Worm (Caenorhabditis elegans) whole organism, early embryonic: ENCODE measurements around the gene osm-1.

Source experiments
- B0310.2 ChIP-seq: sonication (generic microtip); optimal IDR thresholded peaks from 2 replicates; lab custom pipeline; 2016; ENCODE audit warnings: mild to moderate bottlenecking, missing genetic modification characterization, missing compliant biosample characterization
- F13C5.2 ChIP-seq: sonication (generic microtip); optimal IDR thresholded peaks from 2 replicates; lab custom pipeline; 2017; ENCODE audit warnings: mild to moderate bottlenecking, missing genetic modification characterization, inconsistent platforms, missing compliant biosample characterization
- aly-1 ChIP-seq: sonication (generic microtip); optimal IDR thresholded peaks from 2 replicates; lab custom pipeline; 2016; ENCODE audit warnings: missing genetic modification characterization, missing compliant biosample characterization
- ama-1 ChIP-seq: fragments of 150-350 bp; optimal IDR thresholded peaks from 2 replicates; lab custom pipeline; 2014
- ceh-13 ChIP-seq: fragments of 200-800 bp; sonication (Bioruptor generic); optimal IDR thresholded peaks from 2 replicates; lab custom pipeline; 2018; ENCODE audit warnings: mild to moderate bottlenecking, missing genetic modification characterization, missing compliant biosample characterization
- ceh-36 ChIP-seq: sonication (generic microtip); optimal IDR thresholded peaks from 2 replicates; lab custom pipeline; 2016; ENCODE audit warnings: missing genetic modification characterization, inconsistent platforms, missing compliant biosample characterization
- ets-7 ChIP-seq: sonication (generic microtip); optimal IDR thresholded peaks from 2 replicates; lab custom pipeline; 2016; ENCODE audit warnings: missing genotype, missing genetic modification characterization, missing compliant biosample characterization
- flt-1 ChIP-seq: fragments of 200-800 bp; sonication (Bioruptor generic); IDR thresholded peaks from 2 replicates; pipeline ENCODE4 v1.3.6; 2022; ENCODE audit warnings: missing genetic modification characterization, missing compliant biosample characterization
- hmbx-1 ChIP-seq: sonication (generic microtip); optimal IDR thresholded peaks from 2 replicates; lab custom pipeline; 2016; ENCODE audit warnings: mild to moderate bottlenecking, missing genetic modification characterization, missing compliant biosample characterization
- hmg-4 ChIP-seq: fragments of 200-800 bp; sonication (Bioruptor generic); optimal IDR thresholded peaks from 2 replicates; lab custom pipeline; 2018; ENCODE audit warnings: mild to moderate bottlenecking, missing genetic modification characterization, missing compliant biosample characterization
- hnd-1 ChIP-seq: sonication (generic microtip); optimal IDR thresholded peaks from 2 replicates; lab custom pipeline; 2016; ENCODE audit warnings: missing genetic modification characterization, missing compliant biosample characterization
- pes-1 ChIP-seq: fragments of 200-800 bp; sonication (Bioruptor generic); IDR thresholded peaks from 2 replicates; pipeline ENCODE4 v1.3.6; 2022; ENCODE audit warnings: missing genetic modification reagents, missing genetic modification characterization, missing compliant biosample characterization
- scrt-1 ChIP-seq: fragments of 200-800 bp; sonication (Bioruptor generic); IDR thresholded peaks from 2 replicates; pipeline ENCODE4 v1.3.6; 2022; ENCODE audit warnings: missing genetic modification characterization, missing compliant biosample characterization
- sea-1 ChIP-seq: fragments of 200-800 bp; sonication (Bioruptor generic); conservative IDR thresholded peaks from 2 replicates; pipeline ENCODE4 v1.3.6; 2022; ENCODE audit warnings: missing genetic modification characterization, missing compliant biosample characterization
- tbx-11 ChIP-seq: fragments of 200-800 bp; sonication (Bioruptor generic); IDR thresholded peaks from 2 replicates; pipeline ENCODE4 v1.3.6; 2022; ENCODE audit warnings: missing genetic modification characterization, missing compliant biosample characterization
- tbx-37 ChIP-seq: fragments of 200-800 bp; sonication (Bioruptor generic); conservative IDR thresholded peaks from 2 replicates; pipeline ENCODE4 v1.3.6; 2022; ENCODE audit warnings: missing genetic modification reagents, missing genetic modification characterization, missing compliant biosample characterization
- tra-4 ChIP-seq: sonication (generic microtip); optimal IDR thresholded peaks from 2 replicates; lab custom pipeline; 2017; ENCODE audit warnings: missing genetic modification characterization, missing compliant biosample characterization

osm-1 gene

DNA sequence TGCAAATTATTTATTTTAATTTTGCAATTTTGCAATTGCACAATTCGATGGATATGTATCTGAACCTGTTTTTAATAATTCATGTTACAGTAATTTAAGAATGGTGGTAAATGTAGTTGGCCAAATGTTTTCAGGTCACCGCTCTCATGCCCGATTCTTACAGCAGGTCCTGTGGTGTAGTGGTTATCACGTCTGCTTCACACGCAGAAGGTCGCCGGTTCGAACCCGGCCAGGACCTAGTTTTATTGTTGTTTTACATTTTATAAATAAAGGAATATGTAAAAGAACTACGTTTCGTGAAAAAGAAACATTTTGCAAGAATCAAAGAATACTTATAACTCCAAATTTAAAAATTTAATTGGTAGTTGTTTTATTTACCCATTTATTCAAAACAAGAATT, 49.8 kb downstream of the osm-1 start:
- TF ChIP-seq ets-7 (no peak), F13C5.2 (tag; lab: Kevin White, UChicago) (no peak), tbx-11 (GFP tag; lab: Robert Waterston, UW) (no peak), ceh-36 (tag; lab: Kevin White, UChicago) (no peak), B0310.2 (tag; lab: Kevin White, UChicago) (no peak), tra-4 (tag; lab: Kevin White, UChicago) (no peak), flt-1 (GFP tag; lab: Robert Waterston, UW) (no peak), pes-1 (GFP tag; lab: Robert Waterston, UW) (no peak; the same call in 1 of the 2 replicates), scrt-1 (GFP tag; lab: Robert Waterston, UW) (no peak), ceh-13 (no peak), ama-1 (lab: Kevin White, UChicago) (no peak), hmg-4 (no peak), hmbx-1 (tag; lab: Kevin White, UChicago) (no peak), hnd-1 (tag; lab: Kevin White, UChicago) (no peak), tbx-37 (GFP tag; lab: Robert Waterston, UW) (no peak), aly-1 (no peak), sea-1 (GFP tag; lab: Robert Waterston, UW) (no peak)

DNA sequence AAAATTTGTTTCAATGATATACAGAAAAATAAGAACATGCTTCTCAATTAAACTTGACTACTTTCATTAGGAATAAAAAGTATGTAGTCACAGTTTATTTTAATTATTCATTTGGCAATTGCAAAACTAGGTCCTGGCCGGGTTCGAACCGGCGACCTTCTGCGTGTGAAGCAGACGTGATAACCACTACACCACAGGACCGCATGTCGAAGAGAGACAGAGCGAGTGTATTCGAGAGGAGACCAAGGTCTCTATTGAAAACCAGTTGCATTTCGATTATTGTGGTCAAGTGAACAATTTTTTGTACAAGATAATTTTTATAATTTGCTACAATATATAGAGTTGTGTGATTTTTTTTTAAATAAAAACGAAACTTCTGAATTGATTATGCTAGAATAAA, 50.3 kb downstream of the osm-1 start:
- peak; percentile 43 for TF ChIP-seq ceh-36 (tag; lab: Kevin White, UChicago)
- peak; percentile 35 for TF ChIP-seq hmbx-1 (tag; lab: Kevin White, UChicago)
- TF ChIP-seq ama-1 (lab: Kevin White, UChicago) = no peak
- TF ChIP-seq B0310.2 (tag; lab: Kevin White, UChicago) = peak; percentile 69
- peak; percentile 59 for TF ChIP-seq hnd-1 (tag; lab: Kevin White, UChicago)
- TF ChIP-seq pes-1 (GFP tag; lab: Robert Waterston, UW) = peak; percentile 89
- peak; percentile 83 for TF ChIP-seq sea-1 (GFP tag; lab: Robert Waterston, UW)
- TF ChIP-seq F13C5.2 (tag; lab: Kevin White, UChicago) = peak; percentile 87
- peak; percentile 81 for TF ChIP-seq tbx-11 (GFP tag; lab: Robert Waterston, UW)
- TF ChIP-seq tbx-37 (GFP tag; lab: Robert Waterston, UW) = peak; percentile 78
- peak; percentile 83 for TF ChIP-seq hmg-4
- TF ChIP-seq scrt-1 (GFP tag; lab: Robert Waterston, UW) = peak; percentile 82
- peak; percentile 53 for TF ChIP-seq tra-4 (tag; lab: Kevin White, UChicago)
- TF ChIP-seq flt-1 (GFP tag; lab: Robert Waterston, UW) = peak; percentile 79
- TF ChIP-seq ets-7 = no peak
- peak; percentile 71 for TF ChIP-seq ceh-13
- TF ChIP-seq aly-1 = peak; percentile 50

DNA sequence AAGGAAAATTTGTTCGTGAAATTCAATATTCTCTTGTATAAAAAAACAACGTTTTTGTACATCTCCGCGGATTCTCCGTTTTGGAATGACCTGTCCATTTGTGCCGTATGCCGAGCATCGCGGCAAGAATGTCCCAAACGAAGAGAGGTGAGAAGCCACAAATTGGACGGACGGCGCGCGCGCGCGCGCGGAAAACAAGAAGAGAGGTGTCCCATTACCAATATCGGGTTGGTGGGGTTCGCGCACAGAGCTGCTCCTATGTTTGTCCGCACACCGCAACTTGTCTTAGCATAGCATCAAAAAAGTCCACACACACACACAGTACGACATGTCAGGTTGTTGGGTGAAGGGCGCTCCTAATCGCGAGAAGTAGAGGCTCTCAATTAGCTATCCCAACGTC, 51.1 kb downstream of the osm-1 start:
- TF ChIP-seq sea-1 (GFP tag; lab: Robert Waterston, UW) (no peak), hmbx-1 (tag; lab: Kevin White, UChicago) (no peak), hnd-1 (tag; lab: Kevin White, UChicago) (no peak), hmg-4 (no peak), scrt-1 (GFP tag; lab: Robert Waterston, UW) (no peak), tbx-11 (GFP tag; lab: Robert Waterston, UW) (no peak), ceh-13 (no peak)

- TF ChIP-seq tbx-11 (GFP tag; lab: Robert Waterston, UW) (no peak), ama-1 (lab: Kevin White, UChicago) (no peak)
Observed at ce11 chrX:16594931-16595330, 54.5 kb downstream of the osm-1 start, which contains the start of gene cdh-9. cdh-9 (plus strand) TSS chrX:16595231.

- TF ChIP-seq F13C5.2 (tag; lab: Kevin White, UChicago) = no peak
- TF ChIP-seq flt-1 (GFP tag; lab: Robert Waterston, UW) = no peak
- TF ChIP-seq hmg-4 = no peak
- no peak for TF ChIP-seq tbx-37 (GFP tag; lab: Robert Waterston, UW)
- no peak for TF ChIP-seq scrt-1 (GFP tag; lab: Robert Waterston, UW)
- TF ChIP-seq B0310.2 (tag; lab: Kevin White, UChicago) = no peak
- TF ChIP-seq tra-4 (tag; lab: Kevin White, UChicago) = no peak
- no peak for TF ChIP-seq ets-7
- no peak for TF ChIP-seq hnd-1 (tag; lab: Kevin White, UChicago)
- no peak for TF ChIP-seq tbx-11 (GFP tag; lab: Robert Waterston, UW)
- no peak for TF ChIP-seq hmbx-1 (tag; lab: Kevin White, UChicago)
- TF ChIP-seq aly-1 = no peak
- no peak for TF ChIP-seq pes-1 (GFP tag; lab: Robert Waterston, UW)
- no peak for TF ChIP-seq ceh-13
- no peak for TF ChIP-seq sea-1 (GFP tag; lab: Robert Waterston, UW)
- TF ChIP-seq ceh-36 (tag; lab: Kevin White, UChicago) = no peak
- no peak for TF ChIP-seq ama-1 (lab: Kevin White, UChicago)
Observed at ce11 chrX:16595522-16596282, 55.2 kb downstream of the osm-1 start.

DNA sequence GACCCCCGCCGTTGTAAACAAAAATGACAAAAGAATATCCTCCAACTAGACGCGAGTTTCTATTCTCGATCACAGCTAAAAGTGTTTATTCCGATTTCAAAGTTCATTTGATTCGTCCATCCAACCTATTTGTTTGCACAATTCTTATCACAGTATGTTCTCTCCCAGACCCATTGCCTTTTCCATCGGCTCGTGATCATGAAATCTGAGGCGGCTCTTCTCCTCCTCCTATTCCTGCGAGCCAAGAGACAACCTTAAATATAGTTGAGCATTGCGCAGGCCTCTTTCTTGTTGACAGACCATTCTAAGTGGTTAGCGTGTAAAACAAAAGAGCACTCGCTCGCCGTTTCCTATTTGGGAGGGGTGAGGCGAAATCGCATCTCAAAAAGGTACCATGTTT, 56.5 kb downstream of the osm-1 start:
- TF ChIP-seq B0310.2 (tag; lab: Kevin White, UChicago) = no peak
- TF ChIP-seq ets-7 = no peak
- no peak for TF ChIP-seq aly-1
- TF ChIP-seq tra-4 (tag; lab: Kevin White, UChicago) = no peak
- no peak for TF ChIP-seq tbx-11 (GFP tag; lab: Robert Waterston, UW)
- no peak for TF ChIP-seq ama-1 (lab: Kevin White, UChicago)
- no peak for TF ChIP-seq hmbx-1 (tag; lab: Kevin White, UChicago)
- no peak for TF ChIP-seq flt-1 (GFP tag; lab: Robert Waterston, UW)
- TF ChIP-seq ceh-13 = no peak
- no peak for TF ChIP-seq sea-1 (GFP tag; lab: Robert Waterston, UW)
- TF ChIP-seq F13C5.2 (tag; lab: Kevin White, UChicago) = no peak
- TF ChIP-seq hmg-4 = no peak
- TF ChIP-seq pes-1 (GFP tag; lab: Robert Waterston, UW) = no peak
- no peak for TF ChIP-seq ceh-36 (tag; lab: Kevin White, UChicago)
- TF ChIP-seq hnd-1 (tag; lab: Kevin White, UChicago) = no peak
